Fruit fly (Drosophila melanogaster) whole organism: ENCODE measurements around the gene CG5199.

ENCODE experiments used
- CG8478 ChIP-seq: fragments of >200 bp; optimal IDR thresholded peaks from 2 replicates; lab custom pipeline; 2018; ENCODE audit warnings: inconsistent platforms
- Dll ChIP-seq: fragments of >200 bp; optimal IDR thresholded peaks from 2 replicates; lab custom pipeline; 2017
- EcR ChIP-seq, 2 experiments: fragments of >200 bp; optimal IDR thresholded peaks; 2 replicates each; lab custom pipeline; 2017; ENCODE audit warnings: missing biosample characterization in 2 of 2, missing genetic modification characterization in 2 of 2, missing genetic modification reagents in 2 of 2
- pan ChIP-seq: fragments of >200 bp; optimal IDR thresholded peaks from 2 replicates; lab custom pipeline; 2017
- psq ChIP-seq: fragments of >200 bp; optimal IDR thresholded peaks from 2 replicates; lab custom pipeline; 2017
- usp ChIP-seq: fragments of >200 bp; optimal IDR thresholded peaks from 2 replicates; lab custom pipeline; 2017; ENCODE audit warnings: missing biosample characterization, missing genetic modification characterization, mixed read lengths

Gene CG5199

dm6 chr3L:20448773-20449172, 3.9 kb downstream of the CG5199 start:
- no peak for TF ChIP-seq CG8478
- TF ChIP-seq EcR (GFP tag; optimal IDR thresholded peaks at IDR 0.05; lab: Kevin White, UChicago) = no peak
- no peak for TF ChIP-seq psq (lab: Kevin White, UChicago)
- no peak for TF ChIP-seq pan (lab: Kevin White, UChicago)
- TF ChIP-seq Dll (lab: Kevin White, UChicago) = no peak

- no peak for TF ChIP-seq Dll (lab: Kevin White, UChicago)
- TF ChIP-seq EcR (GFP tag; optimal IDR thresholded peaks at IDR 0.05; lab: Kevin White, UChicago) = no peak
- TF ChIP-seq pan (lab: Kevin White, UChicago) = no peak
- TF ChIP-seq usp (GFP tag; lab: Kevin White, UChicago) = no peak
- TF ChIP-seq psq (lab: Kevin White, UChicago) = no peak
- no peak for TF ChIP-seq CG8478
Measured at dm6 chr3L:20447957-20448356, 4.7 kb downstream of the CG5199 start.

- TF ChIP-seq CG8478 = no peak
- TF ChIP-seq psq (lab: Kevin White, UChicago) = no peak
- TF ChIP-seq usp (GFP tag; lab: Kevin White, UChicago) = no peak
- TF ChIP-seq pan (lab: Kevin White, UChicago) = no peak
- TF ChIP-seq EcR (GFP tag; optimal IDR thresholded peaks at IDR 0.05; lab: Kevin White, UChicago) = no peak
- no peak for TF ChIP-seq Dll (lab: Kevin White, UChicago)
Measured at dm6 chr3L:20447337-20447736, 5.3 kb downstream of the CG5199 start.

- TF ChIP-seq Dll (lab: Kevin White, UChicago) (no peak), CG8478 (no peak), EcR (GFP tag; optimal IDR thresholded peaks at IDR 0.05; lab: Kevin White, UChicago) (no peak), usp (GFP tag; lab: Kevin White, UChicago) (no peak), psq (lab: Kevin White, UChicago) (no peak), pan (lab: Kevin White, UChicago) (no peak)
Measured at dm6 chr3L:20446030-20446429, 6.6 kb downstream of the CG5199 start.

dm6 chr3L:20444815-20445519, 7.7 kb downstream of the CG5199 start:
- TF ChIP-seq Dll (lab: Kevin White, UChicago) (no peak), psq (lab: Kevin White, UChicago) (no peak), pan (lab: Kevin White, UChicago) (no peak), usp (GFP tag; lab: Kevin White, UChicago) (no peak), CG8478 (no peak), EcR (GFP tag; optimal IDR thresholded peaks at IDR 0.05; lab: Kevin White, UChicago) (no peak)

- TF ChIP-seq CG8478 = no peak
- TF ChIP-seq EcR (GFP tag; optimal IDR thresholded peaks at IDR 0.05; lab: Kevin White, UChicago) = no peak
- TF ChIP-seq psq (lab: Kevin White, UChicago) = no peak
- TF ChIP-seq usp (GFP tag; lab: Kevin White, UChicago) = no peak
- TF ChIP-seq Dll (lab: Kevin White, UChicago) = no peak
- no peak for TF ChIP-seq pan (lab: Kevin White, UChicago)
Measured at dm6 chr3L:20442674-20443313, 9.9 kb downstream of the CG5199 start.

- no peak for TF ChIP-seq CG8478
Measured at dm6 chr3L:20441632-20442469, 10.8 kb downstream of the CG5199 start, which contains the start of gene CG5910. Gene CG5910 (plus strand): TSS chr3L:20442419.

dm6 chr3L:20440902-20441429, 11.7 kb downstream of the CG5199 start:
- no peak for TF ChIP-seq psq (lab: Kevin White, UChicago)
- no peak for TF ChIP-seq CG8478
- no peak for TF ChIP-seq Dll (lab: Kevin White, UChicago)
- TF ChIP-seq EcR (GFP tag; optimal IDR thresholded peaks at IDR 0.05; lab: Kevin White, UChicago) = no peak
- no peak for TF ChIP-seq pan (lab: Kevin White, UChicago)
- no peak for TF ChIP-seq usp (GFP tag; lab: Kevin White, UChicago)

- TF ChIP-seq Dll (lab: Kevin White, UChicago) (no peak), psq (lab: Kevin White, UChicago) (no peak), CG8478 (no peak), pan (lab: Kevin White, UChicago) (no peak), EcR (GFP tag; optimal IDR thresholded peaks at IDR 0.05; lab: Kevin White, UChicago) (no peak), usp (GFP tag; lab: Kevin White, UChicago) (no peak)
Measured at dm6 chr3L:20439772-20440171, 12.9 kb downstream of the CG5199 start, which contains the start of gene Hpd. Gene Hpd (minus strand): TSS chr3L:20439872.

- TF ChIP-seq EcR (GFP tag; optimal IDR thresholded peaks at IDR 0.05; lab: Kevin White, UChicago) (no peak), psq (lab: Kevin White, UChicago) (no peak), pan (lab: Kevin White, UChicago) (no peak), Dll (lab: Kevin White, UChicago) (no peak), CG8478 (no peak), usp (GFP tag; lab: Kevin White, UChicago) (no peak)
Measured at dm6 chr3L:20436069-20436468, 16.6 kb downstream of the CG5199 start, which contains the start of the genes mRpL15 and CtIP. Gene mRpL15 (minus strand): TSS chr3L:20436209. Gene CtIP (plus strand): TSS chr3L:20436250.

- TF ChIP-seq pan (lab: Kevin White, UChicago) (no peak), EcR (GFP tag; optimal IDR thresholded peaks at IDR 0.05; lab: Kevin White, UChicago) (no peak), CG8478 (no peak), usp (GFP tag; lab: Kevin White, UChicago) (no peak), Dll (lab: Kevin White, UChicago) (no peak), psq (lab: Kevin White, UChicago) (no peak)
Measured at dm6 chr3L:20432297-20432696, 20.4 kb downstream of the CG5199 start, which contains the start of the genes Las and Psn. Gene Las (minus strand): TSS chr3L:20432361. Gene Psn (plus strand): TSS chr3L:20432468.
